Worm (Caenorhabditis elegans) whole organism, mixed stage, embryonic: ENCODE data around the gene sri-40.
"Not testable (repeated sequence)": the region's sequence is repeated elsewhere in the genome, so short reads cannot be mapped to it uniquely, and the experiment has no call there.

Source experiments
- M03D4.4 ChIP-seq: sonication (generic microtip); optimal IDR thresholded peaks from 2 replicates; lab custom pipeline; 2017; ENCODE audit warnings: mild to moderate bottlenecking, missing genetic modification characterization, missing compliant biosample characterization
- bed-3 ChIP-seq: fragments of 200-800 bp; sonication (Bioruptor generic); optimal IDR thresholded peaks from 3 replicates; lab custom pipeline; 2018; ENCODE audit warnings: mild to moderate bottlenecking, missing genetic modification characterization, moderate library complexity, missing compliant biosample characterization
- blmp-1 ChIP-seq: fragments of 150-350 bp; optimal IDR thresholded peaks from 2 replicates; lab custom pipeline; 2014; ENCODE audit warnings: missing biosample characterization, missing genetic modification characterization
- ceh-39 ChIP-seq: fragments of 150-350 bp; optimal IDR thresholded peaks from 2 replicates; lab custom pipeline; 2014; ENCODE audit warnings: missing biosample characterization, missing genetic modification characterization
- ceh-43 ChIP-seq: fragments of 200-800 bp; sonication (Bioruptor generic); optimal IDR thresholded peaks from 2 replicates; lab custom pipeline; 2018; ENCODE audit warnings: mild to moderate bottlenecking, missing genetic modification characterization, moderate library complexity, missing compliant biosample characterization
- ceh-83 ChIP-seq: fragments of 200-800 bp; sonication (Bioruptor generic); optimal IDR thresholded peaks from 2 replicates; lab custom pipeline; 2018; ENCODE audit warnings: mild to moderate bottlenecking, missing genetic modification characterization, missing compliant biosample characterization
- ces-1 ChIP-seq: fragments of 150-350 bp; optimal IDR thresholded peaks from 2 replicates; lab custom pipeline; 2014; ENCODE audit warnings: missing biosample characterization, missing genetic modification reagents, missing genetic modification characterization
- cnd-1 ChIP-seq: fragments of 200-800 bp; sonication (Bioruptor generic); optimal IDR thresholded peaks from 2 replicates; lab custom pipeline; 2018; ENCODE audit warnings: mild to moderate bottlenecking, missing genetic modification characterization, missing compliant biosample characterization
- drap-1 ChIP-seq: fragments of 200-800 bp; sonication (Bioruptor generic); optimal IDR thresholded peaks from 3 replicates; lab custom pipeline; 2018; ENCODE audit warnings: mild to moderate bottlenecking, missing genetic modification characterization, missing compliant biosample characterization
- elt-1 ChIP-seq: sonication (generic microtip); optimal IDR thresholded peaks from 2 replicates; lab custom pipeline; 2017; ENCODE audit warnings: missing genetic modification characterization, mild to moderate bottlenecking, missing compliant biosample characterization, antibody characterized with exemption, moderate library complexity, borderline replicate concordance; ENCODE audit not compliant: insufficient read depth
- elt-3 ChIP-seq: fragments of 150-350 bp; optimal IDR thresholded peaks from 2 replicates; lab custom pipeline; 2014; ENCODE audit warnings: missing biosample characterization, missing genetic modification characterization
- flh-1 ChIP-seq: fragments of 200-800 bp; sonication (Bioruptor generic); optimal IDR thresholded peaks from 2 replicates; lab custom pipeline; 2018; ENCODE audit warnings: mild to moderate bottlenecking, missing genetic modification characterization, moderate library complexity, missing compliant biosample characterization
- ham-2 ChIP-seq: fragments of 200-800 bp; sonication (Bioruptor generic); optimal IDR thresholded peaks from 2 replicates; lab custom pipeline; 2018; ENCODE audit warnings: mild to moderate bottlenecking, missing genetic modification characterization, missing compliant biosample characterization
- hlh-1 ChIP-seq: fragments of 150-350 bp; optimal IDR thresholded peaks from 2 replicates; lab custom pipeline; 2014; ENCODE audit warnings: missing biosample characterization, missing genetic modification reagents, missing genetic modification characterization
- lin-32 ChIP-seq: fragments of 200-800 bp; sonication (Bioruptor generic); optimal IDR thresholded peaks from 2 replicates; lab custom pipeline; 2018; ENCODE audit warnings: mild to moderate bottlenecking, missing genetic modification characterization, missing compliant biosample characterization
- lsy-2 ChIP-seq: fragments of 150-350 bp; optimal IDR thresholded peaks from 2 replicates; lab custom pipeline; 2014; ENCODE audit warnings: missing biosample characterization, missing genetic modification characterization
- mls-2 ChIP-seq: sonication (generic microtip); optimal IDR thresholded peaks from 2 replicates; lab custom pipeline; 2016; ENCODE audit warnings: mild to moderate bottlenecking, missing genetic modification characterization, moderate library complexity, missing compliant biosample characterization
- nhr-12 ChIP-seq: fragments of 150-350 bp; optimal IDR thresholded peaks from 2 replicates; lab custom pipeline; 2014; ENCODE audit warnings: missing biosample characterization, missing genetic modification characterization
- nhr-237 ChIP-seq: fragments of 150-350 bp; optimal IDR thresholded peaks from 2 replicates; lab custom pipeline; 2014; ENCODE audit warnings: missing biosample characterization, missing genetic modification characterization
- nhr-28 ChIP-seq: fragments of 150-350 bp; optimal IDR thresholded peaks from 2 replicates; lab custom pipeline; 2014; ENCODE audit warnings: missing biosample characterization, missing genetic modification characterization
- pha-4 ChIP-seq: fragments of 150-350 bp; optimal IDR thresholded peaks from 2 replicates; lab custom pipeline; 2018; ENCODE audit warnings: missing biosample characterization, missing genetic modification reagents, missing genetic modification characterization
- sem-2 ChIP-seq: fragments of 200-800 bp; sonication (Bioruptor generic); optimal IDR thresholded peaks from 2 replicates; lab custom pipeline; 2018; ENCODE audit warnings: mild to moderate bottlenecking, missing genetic modification characterization, missing compliant biosample characterization
- snpc-4 ChIP-seq: fragments of 150-350 bp; optimal IDR thresholded peaks from 2 replicates; lab custom pipeline; 2014; ENCODE audit warnings: missing biosample characterization, missing genetic modification characterization
- sptf-1 ChIP-seq: sonication (generic microtip); optimal IDR thresholded peaks from 2 replicates; lab custom pipeline; 2017; ENCODE audit warnings: mild to moderate bottlenecking, missing genetic modification characterization, moderate library complexity, missing compliant biosample characterization
- tbx-8 ChIP-seq: fragments of 200-800 bp; sonication (Bioruptor generic); optimal IDR thresholded peaks from 2 replicates; lab custom pipeline; 2018; ENCODE audit warnings: mild to moderate bottlenecking, missing genetic modification characterization, moderate library complexity, missing compliant biosample characterization
- unc-120 ChIP-seq: sonication (generic microtip); optimal IDR thresholded peaks from 2 replicates; lab custom pipeline; 2017; ENCODE audit warnings: missing genetic modification characterization, missing compliant biosample characterization; ENCODE audit not compliant: poor library complexity, severe bottlenecking
- unc-39 ChIP-seq: fragments of 150-350 bp; optimal IDR thresholded peaks from 2 replicates; lab custom pipeline; 2014; ENCODE audit warnings: missing biosample characterization, missing genetic modification characterization
- unc-62 ChIP-seq: fragments of 150-350 bp; optimal IDR thresholded peaks from 2 replicates; lab custom pipeline; 2014; ENCODE audit warnings: missing biosample characterization, missing genetic modification reagents, missing genetic modification characterization
- zip-8 ChIP-seq: fragments of 150-350 bp; optimal IDR thresholded peaks from 2 replicates; lab custom pipeline; 2014; ENCODE audit warnings: missing biosample characterization, missing genetic modification characterization
- ztf-11 ChIP-seq: fragments of 150-350 bp; optimal IDR thresholded peaks from 2 replicates; lab custom pipeline; 2014; ENCODE audit warnings: missing biosample characterization, missing genetic modification characterization

sri-40 gene

ce11 chrII:3196966-3197365 lies 19.2 kb downstream of the sri-40 start, which contains the start of gene gcy-15:
Gene gcy-15 (minus strand): TSS chrII:3197066.
- TF ChIP-seq nhr-28 (tag; lab: Kevin White, UChicago), result no peak
- TF ChIP-seq ces-1 (GFP tag; lab: Kevin White, UChicago), result no peak
- no peak for TF ChIP-seq ceh-83
- no peak for TF ChIP-seq unc-62 (GFP tag; lab: Kevin White, UChicago)
- TF ChIP-seq hlh-1, result no peak
- TF ChIP-seq unc-39 (tag; lab: Kevin White, UChicago), result no peak
- TF ChIP-seq ceh-43 (GFP tag; lab: Kevin White, UChicago), result no peak
- no peak for TF ChIP-seq elt-3 (tag; lab: Kevin White, UChicago)
- TF ChIP-seq snpc-4 (tag; lab: Kevin White, UChicago), result no peak
- no peak for TF ChIP-seq ham-2 (GFP tag; lab: Kevin White, UChicago)

- TF ChIP-seq mls-2 (tag; lab: Kevin White, UChicago) (no peak), tbx-8 (no peak), bed-3 (no peak), unc-39 (tag; lab: Kevin White, UChicago) (no peak), nhr-28 (tag; lab: Kevin White, UChicago) (no peak), drap-1 (GFP tag; lab: Kevin White, UChicago) (no peak), elt-1 (no peak), nhr-12 (tag; lab: Kevin White, UChicago) (no peak), lin-32 (GFP tag; lab: Kevin White, UChicago) (no peak), pha-4 (tag; lab: Kevin White, UChicago) (no peak), sptf-1 (tag; lab: Kevin White, UChicago) (no peak), ceh-43 (GFP tag; lab: Kevin White, UChicago) (no peak), zip-8 (tag; lab: Kevin White, UChicago) (no peak), blmp-1 (tag; lab: Kevin White, UChicago) (no peak), cnd-1 (tag; lab: Kevin White, UChicago) (no peak), ceh-83 (no peak), ceh-39 (tag; lab: Kevin White, UChicago) (no peak)
Observed at ce11 chrII:3198998-3199397, 21.2 kb downstream of the sri-40 start, which contains the start of gene sri-51. Gene sri-51 (minus strand): TSS chrII:3199098.

- TF ChIP-seq ham-2 (GFP tag; lab: Kevin White, UChicago); ceh-83; unc-62 (GFP tag; lab: Kevin White, UChicago): not testable (repeated sequence)
- TF ChIP-seq, all 35 proteins: peak for 0; not testable (repeated sequence) for 35
Observed at ce11 chrII:3201242-3201641, 23.5 kb downstream of the sri-40 start, which contains the start of gene sri-48. Gene sri-48 (minus strand): TSS chrII:3201342.

- TF ChIP-seq elt-3 (tag; lab: Kevin White, UChicago) (no peak), lin-32 (GFP tag; lab: Kevin White, UChicago) (no peak)
Observed at ce11 chrII:3202519-3202918, 24.8 kb downstream of the sri-40 start, which contains the start of gene sri-53. Gene sri-53 (minus strand): TSS chrII:3202619.

- no peak for TF ChIP-seq ceh-83
- no peak for TF ChIP-seq blmp-1 (tag; lab: Kevin White, UChicago)
- TF ChIP-seq drap-1 (GFP tag; lab: Kevin White, UChicago), result no peak
- TF ChIP-seq ztf-11 (tag; lab: Kevin White, UChicago), result no peak
- TF ChIP-seq nhr-12 (tag; lab: Kevin White, UChicago), result no peak
- TF ChIP-seq nhr-28 (tag; lab: Kevin White, UChicago), result no peak
- no peak for TF ChIP-seq ceh-43 (GFP tag; lab: Kevin White, UChicago)
- TF ChIP-seq flh-1 (GFP tag; lab: Kevin White, UChicago), result no peak
- TF ChIP-seq elt-3 (tag; lab: Kevin White, UChicago), result no peak
- no peak for TF ChIP-seq sem-2 (GFP tag; lab: Kevin White, UChicago)
- no peak for TF ChIP-seq lin-32 (GFP tag; lab: Kevin White, UChicago)
- TF ChIP-seq bed-3, result no peak
- TF ChIP-seq unc-120 (tag; lab: Kevin White, UChicago), result no peak
- no peak for TF ChIP-seq M03D4.4 (tag; lab: Kevin White, UChicago)
- TF ChIP-seq lsy-2 (tag; lab: Kevin White, UChicago), result no peak
- no peak for TF ChIP-seq mls-2 (tag; lab: Kevin White, UChicago)
- no peak for TF ChIP-seq cnd-1 (tag; lab: Kevin White, UChicago)
- TF ChIP-seq ham-2 (GFP tag; lab: Kevin White, UChicago), result no peak
- TF ChIP-seq nhr-237 (tag; lab: Kevin White, UChicago), result no peak
- no peak for TF ChIP-seq ces-1 (GFP tag; lab: Kevin White, UChicago)
Observed at ce11 chrII:3203415-3203814, 25.7 kb downstream of the sri-40 start, which contains the start of gene sri-50. Gene sri-50 (plus strand): TSS chrII:3203715.
